Worm (Caenorhabditis elegans) whole organism, midembryonic: ENCODE results near the gene lips-13.

Experiments
- med-1 ChIP-seq: sonication (generic microtip); optimal IDR thresholded peaks from 2 replicates; lab custom pipeline; 2017; ENCODE audit warnings: missing genetic modification characterization, mild to moderate bottlenecking, missing compliant biosample characterization, antibody characterized with exemption, missing genetic modification reagents; ENCODE audit not compliant: insufficient read depth
- ztf-23 ChIP-seq: fragments of 200-800 bp; sonication (Bioruptor generic); IDR thresholded peaks from 2 replicates; pipeline ENCODE4 v1.3.6; 2022; ENCODE audit warnings: missing genetic modification reagents, missing genetic modification characterization, missing compliant biosample characterization

ce11 chrII:1131821-1132220 is 14.0 kb upstream of the lips-13 start:
- TF ChIP-seq med-1 (GFP tag; lab: Kevin White, UChicago) (no peak), ztf-23 (GFP tag; lab: Robert Waterston, UW) (no peak)
